Fruit fly (Drosophila melanogaster) whole organism, prepupa: ENCODE results near the gene CG42329.

Experiments
- CG10631 ChIP-seq: fragments of 200-800 bp; sonication (Bioruptor generic); optimal IDR thresholded peaks from 2 replicates; lab custom pipeline; 2016; ENCODE audit warnings: missing biosample characterization, missing genetic modification characterization
- CG10669 ChIP-seq: fragments of 200-800 bp; sonication (Bioruptor generic); optimal IDR thresholded peaks from 3 replicates; lab custom pipeline; 2018; ENCODE audit warnings: missing biosample characterization, mild to moderate bottlenecking, missing genetic modification characterization, moderate library complexity
- CG11762 ChIP-seq: fragments of 200-800 bp; sonication (Bioruptor generic); optimal IDR thresholded peaks from 3 replicates; lab custom pipeline; 2016; ENCODE audit warnings: missing biosample characterization, missing genetic modification characterization; ENCODE audit not compliant: insufficient read depth
- CG11902 ChIP-seq: fragments of 200-800 bp; sonication (Bioruptor generic); optimal IDR thresholded peaks from 3 replicates; lab custom pipeline; 2016; ENCODE audit warnings: missing biosample characterization, missing genetic modification characterization
- CG15336 ChIP-seq: fragments of 200-800 bp; sonication (Bioruptor generic); IDR thresholded peaks from 2 replicates; pipeline ENCODE4 v1.3.6; 2022; ENCODE audit warnings: missing biosample characterization, missing genetic modification characterization
- CG1621 ChIP-seq: fragments of 200-800 bp; sonication (Bioruptor generic); optimal IDR thresholded peaks from 3 replicates; lab custom pipeline; 2018; ENCODE audit warnings: missing biosample characterization, mild to moderate bottlenecking, missing genetic modification characterization
- CG16779 ChIP-seq: fragments of 200-800 bp; sonication (Bioruptor generic); optimal IDR thresholded peaks from 3 replicates; lab custom pipeline; 2017; ENCODE audit warnings: missing biosample characterization, mild to moderate bottlenecking, missing genetic modification characterization
- CG3032 ChIP-seq: fragments of 200-800 bp; optimal IDR thresholded peaks from 2 replicates; lab custom pipeline; 2019; ENCODE audit warnings: missing biosample characterization, mild to moderate bottlenecking, missing genetic modification characterization, moderate library complexity
- CG31627 ChIP-seq: fragments of 200-800 bp; sonication (Bioruptor generic); optimal IDR thresholded peaks from 3 replicates; lab custom pipeline; 2016; ENCODE audit warnings: missing biosample characterization, missing genetic modification characterization
- CG32006 ChIP-seq: fragments of 200-800 bp; sonication (Bioruptor generic); optimal IDR thresholded peaks from 3 replicates; lab custom pipeline; 2017; ENCODE audit warnings: missing biosample characterization, mild to moderate bottlenecking, missing genetic modification characterization
- CG34406 ChIP-seq: fragments of 200-800 bp; sonication (Bioruptor generic); optimal IDR thresholded peaks from 3 replicates; lab custom pipeline; 2016; ENCODE audit warnings: missing biosample characterization, missing genetic modification characterization
- CG3919 ChIP-seq: fragments of 200-800 bp; sonication (Bioruptor generic); optimal IDR thresholded peaks from 3 replicates; lab custom pipeline; 2016; ENCODE audit warnings: missing biosample characterization, missing genetic modification characterization
- CG6163 ChIP-seq: fragments of 200-800 bp; sonication (Bioruptor generic); IDR thresholded peaks from 3 replicates; pipeline ENCODE4 v1.3.6; 2022; ENCODE audit warnings: missing biosample characterization, missing genetic modification characterization
- CG6276 ChIP-seq: fragments of 200-800 bp; sonication (Bioruptor generic); optimal IDR thresholded peaks from 2 replicates; lab custom pipeline; 2017; ENCODE audit warnings: missing biosample characterization, mild to moderate bottlenecking, missing genetic modification characterization
- CG6792 ChIP-seq: fragments of 200-800 bp; sonication (Bioruptor generic); optimal IDR thresholded peaks from 3 replicates; lab custom pipeline; 2016; ENCODE audit warnings: missing biosample characterization, missing genetic modification characterization
- CG8119 ChIP-seq: fragments of 200-800 bp; sonication (Bioruptor generic); IDR thresholded peaks from 3 replicates; pipeline ENCODE4 v1.3.6; 2022; ENCODE audit warnings: missing biosample characterization, missing genetic modification characterization
- CG8319 ChIP-seq: fragments of 200-800 bp; sonication (Bioruptor generic); optimal IDR thresholded peaks from 3 replicates; lab custom pipeline; 2016; ENCODE audit warnings: missing biosample characterization, missing genetic modification characterization
- CG8632 ChIP-seq: fragments of 200-800 bp; sonication (Bioruptor generic); optimal IDR thresholded peaks from 3 replicates; lab custom pipeline; 2016; ENCODE audit warnings: missing biosample characterization, missing genetic modification characterization
- CG9139 ChIP-seq: fragments of 200-800 bp; sonication (Bioruptor generic); optimal IDR thresholded peaks from 3 replicates; lab custom pipeline; 2017; ENCODE audit warnings: missing biosample characterization, mild to moderate bottlenecking, missing genetic modification characterization
- Eip78C ChIP-seq: fragments of 200-800 bp; sonication (Bioruptor generic); peaks from one replicate; lab custom pipeline; 2016; ENCODE audit warnings: missing biosample characterization, missing genetic modification characterization
- Eip93F ChIP-seq: fragments of 200-800 bp; sonication (Bioruptor generic); optimal IDR thresholded peaks from 2 replicates; lab custom pipeline; 2016; ENCODE audit warnings: missing biosample characterization, mild to moderate bottlenecking, missing genetic modification characterization
- Ets21C ChIP-seq: fragments of 200-800 bp; sonication (Bioruptor generic); optimal IDR thresholded peaks from 3 replicates; lab custom pipeline; 2016; ENCODE audit warnings: missing biosample characterization, missing genetic modification characterization
- Gug ChIP-seq: fragments of 200-800 bp; sonication (Bioruptor generic); IDR thresholded peaks from 2 replicates; pipeline ENCODE4 v1.3.6; 2022; ENCODE audit warnings: missing biosample characterization, missing genetic modification characterization
- Hr38 ChIP-seq: sonication (Bioruptor generic); optimal IDR thresholded peaks from 2 replicates; lab custom pipeline; 2016; ENCODE audit warnings: missing biosample characterization, missing genetic modification characterization
- Hr39 ChIP-seq: fragments of 200-800 bp; sonication (Bioruptor generic); optimal IDR thresholded peaks from 2 replicates; lab custom pipeline; 2016; ENCODE audit warnings: missing biosample characterization, missing genetic modification characterization
- Hr4 ChIP-seq: fragments of 200-800 bp; sonication (Bioruptor generic); optimal IDR thresholded peaks from 3 replicates; lab custom pipeline; 2016; ENCODE audit warnings: missing biosample characterization, missing genetic modification characterization
- Met ChIP-seq: fragments of 200-800 bp; sonication (Bioruptor generic); optimal IDR thresholded peaks from 3 replicates; lab custom pipeline; 2016; ENCODE audit warnings: missing biosample characterization, missing genetic modification characterization
- OdsH ChIP-seq: fragments of 200-800 bp; sonication (Bioruptor generic); optimal IDR thresholded peaks from 3 replicates; lab custom pipeline; 2016; ENCODE audit warnings: missing biosample characterization, missing genetic modification characterization
- Smox ChIP-seq: fragments of 200-800 bp; sonication (Bioruptor generic); optimal IDR thresholded peaks from 3 replicates; lab custom pipeline; 2016; ENCODE audit warnings: missing biosample characterization, missing genetic modification characterization
- Sox102F ChIP-seq: fragments of 200-800 bp; sonication (Bioruptor generic); optimal IDR thresholded peaks from 2 replicates; lab custom pipeline; 2016; ENCODE audit warnings: missing biosample characterization, mild to moderate bottlenecking, missing genetic modification characterization
- Sox14 ChIP-seq: fragments of 200-800 bp; sonication (Bioruptor generic); optimal IDR thresholded peaks from 3 replicates; lab custom pipeline; 2016; ENCODE audit warnings: missing biosample characterization, missing genetic modification characterization
- Sox15 ChIP-seq: fragments of 200-800 bp; sonication (Bioruptor generic); optimal IDR thresholded peaks from 3 replicates; lab custom pipeline; 2016; ENCODE audit warnings: missing biosample characterization, missing genetic modification characterization
- achi ChIP-seq: fragments of 200-800 bp; sonication (Bioruptor generic); optimal IDR thresholded peaks from 3 replicates; lab custom pipeline; 2016; ENCODE audit warnings: missing biosample characterization, missing genetic modification characterization
- cyc ChIP-seq: fragments of 200-800 bp; sonication (Bioruptor generic); optimal IDR thresholded peaks from 3 replicates; lab custom pipeline; 2016; ENCODE audit warnings: missing biosample characterization, missing genetic modification characterization
- dac ChIP-seq: fragments of 200-800 bp; sonication (Bioruptor generic); optimal IDR thresholded peaks from 2 replicates; lab custom pipeline; 2017; ENCODE audit warnings: missing biosample characterization, mild to moderate bottlenecking, missing genetic modification characterization
- dsx ChIP-seq: fragments of 200-800 bp; optimal IDR thresholded peaks from 3 replicates; lab custom pipeline; 2019; ENCODE audit warnings: missing biosample characterization, mild to moderate bottlenecking, missing genetic modification characterization, moderate library complexity; ENCODE audit not compliant: poor library complexity, severe bottlenecking
- esn ChIP-seq: fragments of 200-800 bp; sonication (Bioruptor generic); optimal IDR thresholded peaks from 2 replicates; lab custom pipeline; 2016; ENCODE audit warnings: missing biosample characterization, mild to moderate bottlenecking, missing genetic modification characterization, moderate library complexity
- fd59A ChIP-seq: fragments of 200-800 bp; sonication (Bioruptor generic); optimal IDR thresholded peaks from 2 replicates; lab custom pipeline; 2017; ENCODE audit warnings: missing biosample characterization, mild to moderate bottlenecking, missing genetic modification characterization, missing genetic modification reagents
- fd85E ChIP-seq: fragments of 200-800 bp; sonication (Bioruptor generic); optimal IDR thresholded peaks from 3 replicates; lab custom pipeline; 2016; ENCODE audit warnings: missing biosample characterization, missing genetic modification characterization
- fkh ChIP-seq: fragments of 200-800 bp; sonication (Bioruptor generic); optimal IDR thresholded peaks from 3 replicates; lab custom pipeline; 2017; ENCODE audit warnings: missing biosample characterization, mild to moderate bottlenecking, missing genetic modification characterization, moderate library complexity
- lz ChIP-seq: fragments of 200-800 bp; sonication (Bioruptor generic); optimal IDR thresholded peaks from 3 replicates; lab custom pipeline; 2016; ENCODE audit warnings: missing biosample characterization, missing genetic modification characterization
- pdm3 ChIP-seq: fragments of 200-800 bp; sonication (Bioruptor generic); optimal IDR thresholded peaks from 3 replicates; lab custom pipeline; 2016; ENCODE audit warnings: missing biosample characterization, missing genetic modification characterization
- salr ChIP-seq, 2 experiments: fragments of 200-800 bp; sonication (Bioruptor generic); optimal IDR thresholded peaks; 3 replicates each; lab custom pipeline; 2016 to 2018; ENCODE audit warnings: missing biosample characterization in 2 of 2, missing genetic modification characterization in 2 of 2, mild to moderate bottlenecking in 1 of 2
- spab ChIP-seq: fragments of 200-800 bp; sonication (Bioruptor generic); optimal IDR thresholded peaks from 2 replicates; lab custom pipeline; 2017; ENCODE audit warnings: missing biosample characterization, mild to moderate bottlenecking, missing genetic modification characterization, missing genetic modification reagents
- ss ChIP-seq, 2 experiments: fragments of 200-800 bp; sonication (Bioruptor generic); optimal IDR thresholded peaks; 2 replicates in 1 of 2; 3 replicates in 1 of 2; lab custom pipeline; 2017 to 2018; ENCODE audit warnings: mild to moderate bottlenecking in 2 of 2, missing biosample characterization in 2 of 2, missing genetic modification characterization in 2 of 2, moderate library complexity in 1 of 2
- svp ChIP-seq: fragments of 200-800 bp; sonication (Bioruptor generic); peaks from one replicate; lab custom pipeline; 2016; ENCODE audit warnings: missing biosample characterization, missing genetic modification characterization
- vri ChIP-seq: fragments of 200-800 bp; sonication (Bioruptor generic); optimal IDR thresholded peaks from 3 replicates; lab custom pipeline; 2016; ENCODE audit warnings: missing biosample characterization, mild to moderate bottlenecking, missing genetic modification characterization

CG42329 gene

DNA sequence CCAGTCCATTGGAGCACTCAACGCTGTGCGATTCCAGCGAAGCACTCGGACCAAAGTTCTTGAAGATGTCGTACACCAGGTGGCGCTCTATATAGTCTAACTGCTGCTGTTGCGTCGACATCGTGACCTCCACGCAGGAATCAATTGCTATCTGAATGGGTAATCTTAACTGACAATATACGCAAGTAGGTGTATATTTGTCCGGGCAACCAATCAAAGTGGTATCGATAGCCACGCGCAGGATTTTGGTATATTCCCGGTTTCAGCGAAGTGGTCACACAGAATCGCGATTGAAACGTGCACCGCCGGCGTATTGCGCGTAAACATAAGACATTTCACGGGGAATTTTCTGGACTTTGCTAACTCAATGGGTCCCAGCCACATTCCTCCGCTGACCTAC lies 35.3 kb upstream of the CG42329 start, which contains the start of the genes CG5126 and Tgt:
Gene CG5126, minus strand, starts transcription at position 222 of the 400 bp plus-strand sequence.
Gene Tgt, plus strand, starts transcription at position 267 of the 400 bp plus-strand sequence.
- TF ChIP-seq fd85E (no peak), CG8119 (GFP tag; lab: Robert Waterston, UW) (no peak), spab (no peak), achi (GFP tag; lab: Kevin White, UChicago) (no peak), ss (GFP tag; optimal IDR thresholded peaks at IDR 0.05; lab: Kevin White, UChicago) (no peak), CG15336 (GFP tag; lab: Robert Waterston, UW) (no peak), Sox102F (GFP tag; lab: Kevin White, UChicago) (no peak), CG3919 (no peak), CG1621 (tag; lab: Kevin White, UChicago) (peak; percentile 94)

dm6 chr2L:1185642-1186497 lies 33.2 kb upstream of the CG42329 start, which contains the start of gene CG5001:
CG5001 (plus strand) TSS chr2L:1185757.
- TF ChIP-seq dsx (peak; percentile 76), CG3032 (peak; percentile 84), CG8319 (GFP tag; lab: Kevin White, UChicago) (peak; percentile 49), CG10669 (no peak), Sox14 (no peak), CG3919 (peak; percentile 83), Smox (GFP tag; lab: Kevin White, UChicago) (no peak), esn (GFP tag; lab: Kevin White, UChicago) (peak; percentile 87), salr (GFP tag; optimal IDR thresholded peaks at IDR 0.05; lab: Kevin White, UChicago) (peak in 1 of 2 experiments; percentile 6), lz (GFP tag; lab: Kevin White, UChicago) (peak; percentile 81), fd59A (GFP tag; lab: Kevin White, UChicago) (peak; percentile 20), spab (peak; percentile 65), Sox15 (GFP tag; lab: Kevin White, UChicago) (peak; percentile 45), CG32006 (GFP tag; lab: Kevin White, UChicago) (peak; percentile 75), CG34406 (no peak), fkh (no peak), Gug (GFP tag; lab: Robert Waterston, UW) (peak; percentile 76), svp (GFP tag; lab: Kevin White, UChicago) (peak; percentile 92), CG8632 (GFP tag; lab: Kevin White, UChicago) (peak; percentile 70), CG1621 (tag; lab: Kevin White, UChicago) (peak; percentile 44), OdsH (no peak), CG6792 (GFP tag; lab: Kevin White, UChicago) (peak; percentile 74), CG16779 (tag; lab: Kevin White, UChicago) (peak; percentile 66), CG10631 (GFP tag; lab: Kevin White, UChicago) (no peak), CG11902 (GFP tag; lab: Kevin White, UChicago) (peak; percentile 42), ss (GFP tag; optimal IDR thresholded peaks at IDR 0.05; lab: Kevin White, UChicago) (peak in 1 of 2 experiments; percentile 22), CG9139 (GFP tag; lab: Kevin White, UChicago) (no peak), CG6276 (GFP tag; lab: Kevin White, UChicago) (peak; percentile 71), Eip78C (GFP tag; lab: Kevin White, UChicago) (peak; percentile 95), CG11762 (GFP tag; lab: Kevin White, UChicago) (no peak), dac (peak; percentile 22), CG31627 (GFP tag; lab: Kevin White, UChicago) (peak; percentile 69), Met (GFP tag; lab: Kevin White, UChicago) (no peak), Hr39 (no peak), CG6163 (GFP tag; lab: Robert Waterston, UW) (peak; percentile 87), Eip93F (GFP tag; lab: Kevin White, UChicago) (no peak), Hr38 (GFP tag; lab: Kevin White, UChicago) (no peak), Hr4 (no peak), pdm3 (GFP tag; lab: Kevin White, UChicago) (no peak), Ets21C (no peak), vri (GFP tag; lab: Kevin White, UChicago) (no peak), cyc (GFP tag; lab: Kevin White, UChicago) (peak; percentile 76), Sox102F (GFP tag; lab: Kevin White, UChicago) (no peak)
